Worm (Caenorhabditis elegans) whole organism, L4 larva: Measurements from ENCODE around the gene his-74.

ENCODE experiments used
- D1046.2 ChIP-seq: fragments of 200-800 bp; sonication (Bioruptor generic); IDR thresholded peaks from 2 replicates; pipeline ENCODE4 v1.3.6; 2022; ENCODE audit warnings: missing genetic modification characterization, missing compliant biosample characterization
- F10B5.3 ChIP-seq: sonication (generic microtip); optimal IDR thresholded peaks from 2 replicates; lab custom pipeline; 2016; ENCODE audit warnings: mild to moderate bottlenecking, missing genetic modification characterization, missing compliant biosample characterization
- F26F4.8 ChIP-seq: fragments of 200-800 bp; sonication (Bioruptor generic); conservative IDR thresholded peaks from 2 replicates; pipeline ENCODE4 v1.3.6; 2022; ENCODE audit warnings: missing genetic modification characterization, missing compliant biosample characterization
- F44E2.7 ChIP-seq: fragments of 200-800 bp; sonication (Bioruptor generic); IDR thresholded peaks from 2 replicates; pipeline ENCODE4 v2.1.2; 2022; ENCODE audit warnings: missing genetic modification characterization, missing compliant biosample characterization
- T20F7.1 ChIP-seq: fragments of 200-800 bp; sonication (Bioruptor generic); optimal IDR thresholded peaks from 2 replicates; lab custom pipeline; 2018; ENCODE audit warnings: mild to moderate bottlenecking, missing genetic modification characterization, missing compliant biosample characterization
- Y105C5A.15 ChIP-seq: fragments of 200-800 bp; sonication (Bioruptor generic); IDR thresholded peaks from 2 replicates; pipeline ENCODE4 v1.3.6; 2022; ENCODE audit warnings: missing genetic modification characterization, missing compliant biosample characterization
- ZK337.2 ChIP-seq: fragments of 200-800 bp; sonication (Bioruptor generic); IDR thresholded peaks from 2 replicates; pipeline ENCODE4 v1.3.6; 2022; ENCODE audit warnings: missing genetic modification reagents, missing genetic modification characterization, missing compliant biosample characterization
- aha-1 ChIP-seq: fragments of 150-350 bp; peaks from one replicate; lab custom pipeline; 2014; ENCODE audit warnings: missing biosample characterization, missing genetic modification characterization
- aly-2 ChIP-seq: sonication (generic microtip); optimal IDR thresholded peaks from 2 replicates; lab custom pipeline; 2018; ENCODE audit warnings: missing biosample characterization, missing genetic modification characterization
- ama-1 ChIP-seq: fragments of 150-350 bp; optimal IDR thresholded peaks from 2 replicates; lab custom pipeline; 2014; ENCODE audit warnings: inconsistent platforms, mixed read lengths
- arid-1 ChIP-seq: fragments of 200-800 bp; sonication (Bioruptor generic); conservative IDR thresholded peaks from 2 replicates; pipeline ENCODE4 v1.3.6; 2022; ENCODE audit warnings: missing genetic modification reagents, missing genetic modification characterization, missing compliant biosample characterization
- attf-4 ChIP-seq: sonication (generic microtip); optimal IDR thresholded peaks from 3 replicates; lab custom pipeline; 2017; ENCODE audit warnings: missing biosample characterization, missing genetic modification characterization
- ceh-44 ChIP-seq: fragments of 200-800 bp; sonication (Bioruptor generic); IDR thresholded peaks from 2 replicates; pipeline ENCODE4 v1.3.6; 2022; ENCODE audit warnings: missing genetic modification reagents, missing genetic modification characterization, missing compliant biosample characterization
- ces-1 ChIP-seq: fragments of 150-350 bp; sonication (generic microtip); optimal IDR thresholded peaks from 4 replicates; lab custom pipeline; 2014; ENCODE audit warnings: missing biosample characterization, missing genetic modification reagents, missing genetic modification characterization
- dmd-6 ChIP-seq: fragments of 200-800 bp; sonication (Bioruptor generic); IDR thresholded peaks from 2 replicates; pipeline ENCODE4 v1.3.6; 2022; ENCODE audit warnings: missing genetic modification reagents, missing genetic modification characterization, missing compliant biosample characterization
- dmd-9 ChIP-seq: fragments of 200-800 bp; sonication (Bioruptor generic); IDR thresholded peaks from 2 replicates; pipeline ENCODE4 v1.3.6; 2022; ENCODE audit warnings: missing genetic modification reagents, missing genetic modification characterization, missing compliant biosample characterization
- dpl-1 ChIP-seq: fragments of 150-350 bp; optimal IDR thresholded peaks from 2 replicates; lab custom pipeline; 2014; ENCODE audit warnings: missing biosample characterization, missing genetic modification reagents, missing genetic modification characterization
- dve-1 ChIP-seq: sonication (generic microtip); optimal IDR thresholded peaks from 2 replicates; lab custom pipeline; 2017; ENCODE audit warnings: antibody characterized with exemption, mild to moderate bottlenecking, missing genetic modification characterization, missing compliant biosample characterization; ENCODE audit not compliant: insufficient read depth
- egl-27 ChIP-seq: sonication (generic microtip); optimal IDR thresholded peaks from 3 replicates; lab custom pipeline; 2017; ENCODE audit warnings: missing biosample characterization, missing genetic modification reagents, missing genetic modification characterization
- hlh-11 ChIP-seq: fragments of 200-800 bp; sonication (Bioruptor generic); optimal IDR thresholded peaks from 2 replicates; lab custom pipeline; 2018; ENCODE audit warnings: mild to moderate bottlenecking, missing genetic modification characterization, missing compliant biosample characterization
- hlh-30 ChIP-seq: sonication (generic microtip); optimal IDR thresholded peaks from 2 replicates; lab custom pipeline; 2017; ENCODE audit warnings: antibody characterized with exemption, mild to moderate bottlenecking, missing genetic modification characterization, missing compliant biosample characterization; ENCODE audit not compliant: insufficient read depth
- lin-15B ChIP-seq: fragments of 150-350 bp; sonication (generic microtip); optimal IDR thresholded peaks from 3 replicates; lab custom pipeline; 2014; ENCODE audit warnings: missing biosample characterization, missing genetic modification characterization
- lin-38 ChIP-seq: fragments of 200-800 bp; sonication (Bioruptor generic); IDR thresholded peaks from 2 replicates; pipeline ENCODE4 v1.3.6; 2022; ENCODE audit warnings: missing genetic modification reagents, missing genetic modification characterization, missing compliant biosample characterization
- lir-3 ChIP-seq: sonication (generic microtip); optimal IDR thresholded peaks from 2 replicates; lab custom pipeline; 2016; ENCODE audit warnings: mild to moderate bottlenecking, missing genetic modification characterization, missing compliant biosample characterization
- lsy-2 ChIP-seq, 2 experiments: fragments of 150-350 bp in 1 of 2; sonication (generic microtip) in 1 of 2; optimal IDR thresholded peaks; 2 replicates each; lab custom pipeline; 2014 to 2017; ENCODE audit warnings: missing biosample characterization in 2 of 2, missing genetic modification characterization in 2 of 2
- madf-5 ChIP-seq, 2 experiments: fragments of 200-800 bp; sonication (Bioruptor generic); IDR thresholded peaks; 2 replicates each; pipeline ENCODE4 v1.3.6; 2022; ENCODE audit warnings: missing compliant biosample characterization in 2 of 2, missing genetic modification characterization in 2 of 2
- mxl-2 ChIP-seq: fragments of 200-800 bp; sonication (Bioruptor generic); conservative IDR thresholded peaks from 2 replicates; pipeline ENCODE4 v1.3.6; 2022; ENCODE audit warnings: missing genetic modification reagents, missing genetic modification characterization, missing compliant biosample characterization
- nhr-10 ChIP-seq: fragments of 150-350 bp; optimal IDR thresholded peaks from 2 replicates; lab custom pipeline; 2014; ENCODE audit warnings: missing biosample characterization, missing genetic modification characterization
- nhr-102 ChIP-seq: sonication (generic microtip); optimal IDR thresholded peaks from 2 replicates; lab custom pipeline; 2016; ENCODE audit warnings: mild to moderate bottlenecking, missing genetic modification characterization, moderate library complexity, missing compliant biosample characterization
- nhr-28 ChIP-seq: fragments of 150-350 bp; optimal IDR thresholded peaks from 2 replicates; lab custom pipeline; 2014; ENCODE audit warnings: missing biosample characterization, missing genetic modification characterization
- nhr-42 ChIP-seq: fragments of 200-800 bp; sonication (Bioruptor generic); IDR thresholded peaks from 2 replicates; pipeline ENCODE4 v1.3.6; 2022; ENCODE audit warnings: missing genetic modification characterization, missing compliant biosample characterization
- nhr-48 ChIP-seq: sonication (generic microtip); optimal IDR thresholded peaks from 2 replicates; lab custom pipeline; 2016; ENCODE audit warnings: mild to moderate bottlenecking, missing genetic modification characterization, missing compliant biosample characterization
- nhr-77 ChIP-seq: fragments of 150-350 bp; optimal IDR thresholded peaks from 2 replicates; lab custom pipeline; 2014; ENCODE audit warnings: missing biosample characterization, missing genetic modification characterization
- rbr-2 ChIP-seq: sonication (generic microtip); optimal IDR thresholded peaks from 2 replicates; lab custom pipeline; 2016; ENCODE audit warnings: missing genotype, missing genetic modification characterization, missing compliant biosample characterization
- saeg-2 ChIP-seq: fragments of 200-800 bp; sonication (Bioruptor generic); IDR thresholded peaks from 2 replicates; pipeline ENCODE4 v1.3.6; 2022; ENCODE audit warnings: missing genetic modification reagents, missing genetic modification characterization, missing compliant biosample characterization
- spr-3 ChIP-seq: fragments of 200-800 bp; sonication (Bioruptor generic); optimal IDR thresholded peaks from 2 replicates; lab custom pipeline; 2018; ENCODE audit warnings: mild to moderate bottlenecking, missing genetic modification characterization, missing compliant biosample characterization
- tag-97 ChIP-seq: fragments of 200-800 bp; sonication (Bioruptor generic); IDR thresholded peaks from 2 replicates; pipeline ENCODE4 v1.3.6; 2022; ENCODE audit warnings: missing genetic modification characterization, missing compliant biosample characterization
- unc-130 ChIP-seq: sonication (generic microtip); optimal IDR thresholded peaks from 2 replicates; lab custom pipeline; 2016; ENCODE audit warnings: missing genetic modification reagents, missing genetic modification characterization, missing compliant biosample characterization
- unc-62 ChIP-seq, 3 experiments: fragments of 150-350 bp in 1 of 3; sonication (generic microtip); optimal IDR thresholded peaks in 2 of 3; peaks in 1 of 3; 1 replicate in 1 of 3; 2 replicates in 2 of 3; lab custom pipeline; 2014 to 2017; ENCODE audit warnings: missing biosample characterization in 3 of 3, missing genetic modification characterization in 3 of 3, missing genetic modification reagents in 3 of 3, missing genotype in 1 of 3
- zfp-3 ChIP-seq: fragments of 200-800 bp; sonication (Bioruptor generic); conservative IDR thresholded peaks from 2 replicates; pipeline ENCODE4 v1.3.6; 2022; ENCODE audit warnings: missing genetic modification reagents, missing genetic modification characterization, missing compliant biosample characterization
- ztf-7 ChIP-seq: fragments of 150-350 bp; optimal IDR thresholded peaks from 2 replicates; lab custom pipeline; 2014; ENCODE audit warnings: missing biosample characterization, missing genetic modification characterization

Gene his-74

ce11 chrV:12660280-12660818, at the start of gene his-74:
TSS of gene his-74 (minus strand) at chrV:12660330.
- peak in 1 of 2 experiments; percentile 40 for TF ChIP-seq lsy-2 (tag; optimal IDR thresholded peaks at IDR 0.05; lab: Kevin White, UChicago)
- no peak for TF ChIP-seq nhr-77 (tag; lab: Kevin White, UChicago)
- peak; percentile 10 for TF ChIP-seq unc-130

- no peak for TF ChIP-seq nhr-28
- TF ChIP-seq hlh-11 (tag; lab: Kevin White, UChicago) = no peak
- TF ChIP-seq F26F4.8 (GFP tag; lab: Robert Waterston, UW) = no peak
- no peak for TF ChIP-seq arid-1 (GFP tag; lab: Robert Waterston, UW)
- TF ChIP-seq nhr-48 (tag; lab: Kevin White, UChicago) = no peak
Observed at ce11 chrV:12708305-12708704, 48.2 kb upstream of the his-74 start, which contains the start of gene R11D1.2. TSS of gene R11D1.2 (plus strand) at chrV:12708605.

ce11 chrV:12706511-12706910, 46.4 kb upstream of the his-74 start:
- TF ChIP-seq aha-1 (tag; lab: Kevin White, UChicago) = peak; percentile 80
- TF ChIP-seq ces-1 = no peak

- TF ChIP-seq hlh-11 (tag; lab: Kevin White, UChicago) = no peak
- no peak for TF ChIP-seq dve-1 (tag; lab: Kevin White, UChicago)
- no peak for TF ChIP-seq T20F7.1 (GFP tag; lab: Kevin White, UChicago)
- TF ChIP-seq unc-62 (GFP tag; optimal IDR thresholded peaks at IDR 0.05 in 1 of 2; lab: Kevin White, UChicago) = peak in 1 of 2 experiments; percentile 34
- TF ChIP-seq unc-62 (tag; optimal IDR thresholded peaks at IDR 0.05; lab: Kevin White, UChicago) = no peak
- TF ChIP-seq dmd-9 (GFP tag; lab: Robert Waterston, UW) = no peak
- TF ChIP-seq, all 104 proteins: peak for 1
Observed at ce11 chrV:12704077-12704476, 43.9 kb upstream of the his-74 start, which contains the start of gene R11D1.1. TSS of gene R11D1.1 (plus strand) at chrV:12704377.

ce11 chrV:12701613-12702012, 41.5 kb upstream of the his-74 start:
- TF ChIP-seq aly-2 (no peak), ces-1 (peak; percentile 44), spr-3 (no peak), dmd-9 (GFP tag; lab: Robert Waterston, UW) (no peak), F26F4.8 (GFP tag; lab: Robert Waterston, UW) (no peak), dmd-6 (no peak), F44E2.7 (GFP tag; lab: Robert Waterston, UW) (no peak), mxl-2 (GFP tag; lab: Robert Waterston, UW) (no peak), lir-3 (tag; lab: Kevin White, UChicago) (no peak)

- TF ChIP-seq madf-5 (GFP tag; IDR thresholded peaks at IDR 0.05; lab: Robert Waterston, UW) (no peak), ama-1 (lab: Kevin White, UChicago) (no peak), lin-15B (tag; lab: Kevin White, UChicago) (no peak), ceh-44 (GFP tag; lab: Robert Waterston, UW) (no peak), Y105C5A.15 (GFP tag; lab: Robert Waterston, UW) (no peak), rbr-2 (tag; lab: Kevin White, UChicago) (peak; percentile 0), ZK337.2 (GFP tag; lab: Robert Waterston, UW) (no peak), nhr-10 (tag; lab: Kevin White, UChicago) (no peak), nhr-102 (tag; lab: Kevin White, UChicago) (no peak), D1046.2 (GFP tag; lab: Robert Waterston, UW) (no peak), mxl-2 (GFP tag; lab: Robert Waterston, UW) (no peak), tag-97 (GFP tag; lab: Robert Waterston, UW) (no peak), attf-4 (tag; lab: Kevin White, UChicago) (no peak), hlh-30 (tag; lab: Kevin White, UChicago) (peak; percentile 74), ztf-7 (tag; lab: Kevin White, UChicago) (no peak), egl-27 (tag; lab: Kevin White, UChicago) (no peak), lin-38 (GFP tag; lab: Robert Waterston, UW) (peak; percentile 49), nhr-42 (GFP tag; lab: Robert Waterston, UW) (no peak), zfp-3 (GFP tag; lab: Robert Waterston, UW) (no peak), unc-130 (no peak), saeg-2 (no peak), F10B5.3 (tag; lab: Kevin White, UChicago) (no peak), dpl-1 (GFP tag; lab: Kevin White, UChicago) (no peak), nhr-28 (no peak)
Observed at ce11 chrV:12697364-12697901, 37.3 kb upstream of the his-74 start, which contains the start of gene istr-1. TSS of gene istr-1 (plus strand) at chrV:12697858.
